Worm (Caenorhabditis elegans): Measurements from ENCODE around the gene mfsd-11.

- TF ChIP-seq ztf-23 (GFP tag; IDR thresholded peaks at IDR 0.05) (no peak), flt-1 (GFP tag; IDR thresholded peaks at IDR 0.05) (no peak), tab-1 (GFP tag; IDR thresholded peaks at IDR 0.05) (no peak), cog-1 (tag; optimal IDR thresholded peaks at IDR 0.05) (no peak), klf-2 (GFP tag; conservative IDR thresholded peaks at IDR 0.05) (no peak), ztf-29 (GFP tag; IDR thresholded peaks at IDR 0.05) (no peak), T22C8.4 (GFP tag; IDR thresholded peaks at IDR 0.05) (no peak), ref-1 (GFP tag; conservative IDR thresholded peaks at IDR 0.05) (no peak), med-1 (GFP tag; optimal IDR thresholded peaks at IDR 0.05; ENCODE audit: insufficient read depth) (no peak)
Observed at ce11 chrX:12104630-12105029, 49.3 kb downstream of the mfsd-11 start, which contains the start of gene col-181.

Data from whole organism, midembryonic.